Worm (Caenorhabditis elegans) whole organism, late embryonic: ENCODE measurements around the gene K11H12.11.

Source experiments
- ama-1 ChIP-seq: fragments of 150-350 bp; optimal IDR thresholded peaks from 2 replicates; lab custom pipeline; 2014
- odd-2 ChIP-seq: sonication (generic microtip); optimal IDR thresholded peaks from 2 replicates; lab custom pipeline; 2017; ENCODE audit warnings: antibody characterized with exemption, mild to moderate bottlenecking, missing genetic modification characterization, missing compliant biosample characterization
- pha-4 ChIP-seq: fragments of 150-350 bp; optimal IDR thresholded peaks from 2 replicates; lab custom pipeline; 2018; ENCODE audit warnings: missing biosample characterization, missing genetic modification reagents, missing genetic modification characterization
- sox-4 ChIP-seq: sonication (generic microtip); optimal IDR thresholded peaks from 2 replicates; lab custom pipeline; 2017; ENCODE audit warnings: mild to moderate bottlenecking, missing genetic modification characterization, inconsistent platforms, missing compliant biosample characterization
- tbx-7 ChIP-seq: sonication (generic microtip); optimal IDR thresholded peaks from 2 replicates; lab custom pipeline; 2016; ENCODE audit warnings: missing genotype, missing genetic modification characterization, missing compliant biosample characterization
- unc-3 ChIP-seq, 2 experiments: fragments of 200-800 bp in 1 of 2; sonication (Bioruptor generic) in 1 of 2; sonication (generic microtip) in 1 of 2; conservative IDR thresholded peaks in 1 of 2; optimal IDR thresholded peaks in 1 of 2; 2 replicates each; pipeline versions ENCODE4 v1.3.6 to Lab custom; 2016 to 2022; ENCODE audit warnings: missing compliant biosample characterization in 2 of 2, missing genetic modification characterization in 2 of 2, missing genetic modification reagents in 1 of 2

DNA sequence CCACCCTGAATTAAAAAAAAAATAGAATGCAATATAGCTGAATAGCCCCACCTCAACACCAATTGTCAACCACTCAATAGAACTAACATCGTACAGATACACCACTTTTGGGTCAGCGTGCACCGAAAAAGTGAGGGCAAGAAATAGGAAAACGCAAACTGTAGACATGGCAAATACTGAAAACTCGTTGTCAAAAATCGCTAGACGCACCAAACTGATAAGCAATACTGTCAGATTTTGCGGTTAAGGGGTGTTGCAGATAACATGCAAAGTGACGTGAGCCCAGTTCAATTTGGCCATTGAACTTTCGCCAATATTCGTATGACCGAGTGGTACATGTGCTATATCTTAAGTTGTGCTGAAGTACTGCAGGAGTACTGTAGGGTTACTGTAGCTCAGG, 3.0 kb upstream of the K11H12.11 start, which contains the start of gene K11H12.3:
- TF ChIP-seq odd-2 (tag; lab: Kevin White, UChicago) (no peak), pha-4 (tag; lab: Kevin White, UChicago) (no peak), unc-3 (GFP tag; conservative IDR thresholded peaks at IDR 0.05; lab: Robert Waterston, UW) (no peak), unc-3 (tag; optimal IDR thresholded peaks at IDR 0.05; lab: Kevin White, UChicago) (no peak), tbx-7 (tag; lab: Kevin White, UChicago) (no peak), ama-1 (lab: Kevin White, UChicago) (no peak), sox-4 (tag; lab: Kevin White, UChicago) (no peak)
